ENCODE assay signal across 5 fruit fly cellular contexts in genomic region chrX:15733995-15734394, dm6.
TF ChIP-seq lines count a peak whose summit lies in the region.

Gene CG12379 (minus strand): TSS chrX:15733996.
Gene MagR (plus strand): TSS chrX:15734270.

- no peak for TF ChIP-seq CTCF in whole organism, embryonic (GFP tag; optimal IDR thresholded peaks at IDR 0.05; lab: Kevin White, UChicago)

TF ChIP-seq in whole organism, adult, 20 proteins besides CTCF, POLR2A, EP300 and RAD21 (continues in another document):
- TF ChIP-seq cic (GFP tag; optimal IDR thresholded peaks at IDR 0.05; lab: Kevin White, UChicago) (no peak), cnc (optimal IDR thresholded peaks at IDR 0.05; lab: Kevin White, UChicago) (no peak), CG7101 (tag; optimal IDR thresholded peaks at IDR 0.05; lab: Kevin White, UChicago) (peak; percentile 69), ovo (GFP tag; optimal IDR thresholded peaks at IDR 0.05; lab: Kevin White, UChicago) (peak; percentile 44), CG11617 (GFP tag; optimal IDR thresholded peaks at IDR 0.05; lab: Kevin White, UChicago) (peak; percentile 71), Mnt (GFP tag; optimal IDR thresholded peaks at IDR 0.05; lab: Kevin White, UChicago) (peak; percentile 87), Crg-1 (GFP tag; optimal IDR thresholded peaks at IDR 0.05; lab: Kevin White, UChicago) (peak; percentile 77), Clk (GFP tag; optimal IDR thresholded peaks at IDR 0.05; lab: Kevin White, UChicago) (no peak), kay (GFP tag; lab: Kevin White, UChicago; ENCODE audit: borderline replicate concordance) (no peak), tj (GFP tag; optimal IDR thresholded peaks at IDR 0.05; lab: Kevin White, UChicago) (peak; percentile 51), Hr96 (GFP tag; optimal IDR thresholded peaks at IDR 0.05; lab: Kevin White, UChicago) (no peak), pad (GFP tag; optimal IDR thresholded peaks at IDR 0.05; lab: Kevin White, UChicago) (peak; percentile 57), CG33017 (tag; optimal IDR thresholded peaks at IDR 0.05; lab: Kevin White, UChicago) (peak; percentile 26), CG7045 (GFP tag; optimal IDR thresholded peaks at IDR 0.05; lab: Kevin White, UChicago) (peak; percentile 41), bab1 (GFP tag; optimal IDR thresholded peaks at IDR 0.05; lab: Kevin White, UChicago) (peak; percentile 65), CG12768 (GFP tag; optimal IDR thresholded peaks at IDR 0.05; lab: Kevin White, UChicago) (peak; percentile 38), CG1620 (GFP tag; optimal IDR thresholded peaks at IDR 0.05; lab: Kevin White, UChicago) (peak; percentile 90), CG5204 (GFP tag; optimal IDR thresholded peaks at IDR 0.05; lab: Kevin White, UChicago) (no peak)

TF ChIP-seq in whole organism, embryonic, 481 proteins besides CTCF, POLR2A, EP300 and RAD21 (continues in another document):
- TF ChIP-seq Elba2 (GFP tag; optimal IDR thresholded peaks at IDR 0.05; lab: Kevin White, UChicago) (peak; percentile 8), CG12391 (tag; optimal IDR thresholded peaks at IDR 0.05; lab: Kevin White, UChicago) (peak; percentile 65), CG3407 (GFP tag; optimal IDR thresholded peaks at IDR 0.05; lab: Kevin White, UChicago) (no peak), CG4424 (GFP tag; optimal IDR thresholded peaks at IDR 0.05; lab: Kevin White, UChicago) (peak; percentile 49), Sry-β (GFP tag; optimal IDR thresholded peaks at IDR 0.05; lab: Kevin White, UChicago) (peak; percentile 87), Gsc (GFP tag; IDR thresholded peaks at IDR 0.05; lab: Robert Waterston, UW) (no peak), CG14667 (GFP tag; IDR thresholded peaks at IDR 0.05; lab: Robert Waterston, UW) (no peak), CG43689 (GFP tag; IDR thresholded peaks at IDR 0.05; lab: Robert Waterston, UW) (no peak), MESR4 (GFP tag; optimal IDR thresholded peaks at IDR 0.05; lab: Kevin White, UChicago) (no peak), CG8359 (GFP tag; optimal IDR thresholded peaks at IDR 0.05; lab: Kevin White, UChicago; ENCODE audit: borderline replicate concordance) (no peak), CG12299 (tag; optimal IDR thresholded peaks at IDR 0.05; lab: Kevin White, UChicago) (peak; percentile 61), ro (GFP tag; IDR thresholded peaks at IDR 0.05; lab: Robert Waterston, UW) (0 out of 2 replicates have a peak, but pooled peaks have one; percentile 14), Antp (GFP tag; optimal IDR thresholded peaks at IDR 0.05; lab: Kevin White, UChicago) (peak; percentile 51), CG10267 (tag; optimal IDR thresholded peaks at IDR 0.05; lab: Kevin White, UChicago) (peak; percentile 52), Dll (GFP tag; IDR thresholded peaks at IDR 0.05; lab: Robert Waterston, UW; ENCODE audit: partially characterized antibody) (peak; percentile 80), CG13296 (GFP tag; optimal IDR thresholded peaks at IDR 0.05; lab: Kevin White, UChicago) (peak; percentile 64), CG2116 (GFP tag; optimal IDR thresholded peaks at IDR 0.05; lab: Kevin White, UChicago) (peak; percentile 79), CG6813 (GFP tag; optimal IDR thresholded peaks at IDR 0.05; lab: Kevin White, UChicago) (no peak)

TF ChIP-seq in whole organism, prepupa, 60 proteins besides CTCF, POLR2A, EP300 and RAD21 (continues in another document):
- TF ChIP-seq CG4318 (GFP tag; optimal IDR thresholded peaks at IDR 0.05; lab: Kevin White, UChicago) (no peak), salr (GFP tag; optimal IDR thresholded peaks at IDR 0.05; lab: Kevin White, UChicago) (no peak), Ets96B (tag; optimal IDR thresholded peaks at IDR 0.05; lab: Kevin White, UChicago) (peak; percentile 41), ss (GFP tag; optimal IDR thresholded peaks at IDR 0.05; lab: Kevin White, UChicago) (no peak), Hr39 (GFP tag; optimal IDR thresholded peaks at IDR 0.05; lab: Kevin White, UChicago) (peak; percentile 66), CG9139 (GFP tag; optimal IDR thresholded peaks at IDR 0.05; lab: Kevin White, UChicago) (no peak), dac (GFP tag; optimal IDR thresholded peaks at IDR 0.05; lab: Kevin White, UChicago) (no peak), Met (GFP tag; optimal IDR thresholded peaks at IDR 0.05; lab: Kevin White, UChicago) (peak; percentile 64), pdm3 (GFP tag; optimal IDR thresholded peaks at IDR 0.05; lab: Kevin White, UChicago) (peak; percentile 57), CG16779 (tag; optimal IDR thresholded peaks at IDR 0.05; lab: Kevin White, UChicago) (no peak), Sox102F (GFP tag; optimal IDR thresholded peaks at IDR 0.05; lab: Kevin White, UChicago) (no peak), topi (GFP tag; optimal IDR thresholded peaks at IDR 0.05; lab: Kevin White, UChicago) (peak; percentile 63), CG6792 (GFP tag; optimal IDR thresholded peaks at IDR 0.05; lab: Kevin White, UChicago) (no peak), Ets21C (GFP tag; optimal IDR thresholded peaks at IDR 0.05; lab: Kevin White, UChicago) (peak; percentile 45), esn (GFP tag; optimal IDR thresholded peaks at IDR 0.05; lab: Kevin White, UChicago) (peak; percentile 66), CG7368 (GFP tag; optimal IDR thresholded peaks at IDR 0.05; lab: Kevin White, UChicago) (no peak), Eip78C (GFP tag; lab: Kevin White, UChicago) (peak; percentile 77), Blimp-1 (GFP tag; optimal IDR thresholded peaks at IDR 0.05; lab: Kevin White, UChicago) (no peak), CG6808 (GFP tag; optimal IDR thresholded peaks at IDR 0.05; lab: Kevin White, UChicago) (no peak), lz (GFP tag; optimal IDR thresholded peaks at IDR 0.05; lab: Kevin White, UChicago) (peak; percentile 70), CG15336 (GFP tag; IDR thresholded peaks at IDR 0.05; lab: Robert Waterston, UW) (no peak)

TF ChIP-seq in whole organism, pupa, 21 proteins besides CTCF, POLR2A, EP300 and RAD21:
- TF ChIP-seq rn (GFP tag; IDR thresholded peaks at IDR 0.05; lab: Robert Waterston, UW) (no peak), CG32121 (GFP tag; IDR thresholded peaks at IDR 0.05; lab: Robert Waterston, UW) (no peak), CG8159 (tag; optimal IDR thresholded peaks at IDR 0.05; lab: Kevin White, UChicago) (peak; percentile 40), CG13204 (GFP tag; optimal IDR thresholded peaks at IDR 0.05; lab: Kevin White, UChicago) (no peak), CG9948 (tag; optimal IDR thresholded peaks at IDR 0.05; lab: Kevin White, UChicago) (peak; percentile 28), CG4496 (GFP tag; IDR thresholded peaks at IDR 0.05; lab: Robert Waterston, UW) (peak; percentile 6; the same call in 1 of the 3 replicates), CG12605 (GFP tag; IDR thresholded peaks at IDR 0.05; lab: Robert Waterston, UW) (no peak), EcR (GFP tag; optimal IDR thresholded peaks at IDR 0.05; lab: Kevin White, UChicago) (no peak), CG10348 (GFP tag; IDR thresholded peaks at IDR 0.05; lab: Robert Waterston, UW) (no peak), CG14655 (GFP tag; optimal IDR thresholded peaks at IDR 0.05; lab: Kevin White, UChicago) (no peak), Snoo (tag; optimal IDR thresholded peaks at IDR 0.05; lab: Kevin White, UChicago) (peak; percentile 0), CG17806 (tag; optimal IDR thresholded peaks at IDR 0.05; lab: Kevin White, UChicago) (peak; percentile 0), CG15710 (tag; optimal IDR thresholded peaks at IDR 0.05; lab: Kevin White, UChicago) (peak; percentile 54), CG8301 (tag; optimal IDR thresholded peaks at IDR 0.05; lab: Kevin White, UChicago) (peak; percentile 21), Ets98B (GFP tag; IDR thresholded peaks at IDR 0.05; lab: Robert Waterston, UW) (no peak)
TF ChIP-seq in whole organism, pupa: peak in this region for 7.

TF ChIP-seq in whole organism, wandering third instar larva, 38 proteins besides CTCF, POLR2A, EP300 and RAD21:
- TF ChIP-seq HLH106 (tag; optimal IDR thresholded peaks at IDR 0.05; lab: Kevin White, UChicago) (peak; percentile 81), woc (GFP tag; optimal IDR thresholded peaks at IDR 0.05; lab: Kevin White, UChicago) (peak; percentile 88), Rel (GFP tag; optimal IDR thresholded peaks at IDR 0.05; lab: Kevin White, UChicago) (no peak), Rel (tag; optimal IDR thresholded peaks at IDR 0.05; lab: Kevin White, UChicago) (peak; percentile 28), rgr (GFP tag; optimal IDR thresholded peaks at IDR 0.05; lab: Kevin White, UChicago) (peak; percentile 53), dsf (GFP tag; optimal IDR thresholded peaks at IDR 0.05; lab: Kevin White, UChicago; ENCODE audit: borderline replicate concordance) (no peak), psq (GFP tag; optimal IDR thresholded peaks at IDR 0.05; lab: Kevin White, UChicago) (peak; percentile 32), brk (GFP tag; optimal IDR thresholded peaks at IDR 0.05; lab: Kevin White, UChicago) (no peak), h (GFP tag; optimal IDR thresholded peaks at IDR 0.05; lab: Kevin White, UChicago) (peak; percentile 73), foxo (GFP tag; optimal IDR thresholded peaks at IDR 0.05; lab: Kevin White, UChicago) (peak in 1 of 2 experiments; percentile 59), Sp1 (GFP tag; optimal IDR thresholded peaks at IDR 0.05; lab: Kevin White, UChicago) (peak; percentile 69), sv (GFP tag; optimal IDR thresholded peaks at IDR 0.05; lab: Kevin White, UChicago) (peak; percentile 35), CG9705 (GFP tag; optimal IDR thresholded peaks at IDR 0.05; lab: Kevin White, UChicago) (peak; percentile 71), pan (optimal IDR thresholded peaks at IDR 0.05; lab: Kevin White, UChicago) (no peak), usp (GFP tag; optimal IDR thresholded peaks at IDR 0.05; lab: Kevin White, UChicago) (no peak), fru (GFP tag; optimal IDR thresholded peaks at IDR 0.05; lab: Kevin White, UChicago) (peak; percentile 71), Myc (optimal IDR thresholded peaks at IDR 0.05; lab: Kevin White, UChicago) (peak; percentile 68), tai (GFP tag; optimal IDR thresholded peaks at IDR 0.05; lab: Kevin White, UChicago) (no peak), CrebA (GFP tag; optimal IDR thresholded peaks at IDR 0.05; lab: Kevin White, UChicago; ENCODE audit: borderline replicate concordance) (no peak), br (GFP tag; optimal IDR thresholded peaks at IDR 0.05; lab: Kevin White, UChicago) (peak; percentile 48), sage (GFP tag; optimal IDR thresholded peaks at IDR 0.05; lab: Kevin White, UChicago) (no peak), ey (GFP tag; optimal IDR thresholded peaks at IDR 0.05; lab: Kevin White, UChicago) (peak; percentile 57), CG32264 (GFP tag; optimal IDR thresholded peaks at IDR 0.05; lab: Kevin White, UChicago) (no peak)
TF ChIP-seq in whole organism, wandering third instar larva: peak in this region for 14.
